Worm (Caenorhabditis elegans): Measurements from ENCODE around the gene glb-16.

The glb-16 gene

ce11 chrX:7536869-7537268 is 3.1 kb downstream of the glb-16 start:
- TF ChIP-seq blmp-1 (tag; optimal IDR thresholded peaks at IDR 0.05) (no peak), mep-1 (tag; optimal IDR thresholded peaks at IDR 0.05) (no peak), ceh-43 (GFP tag; optimal IDR thresholded peaks at IDR 0.05) (no peak), sem-2 (GFP tag; optimal IDR thresholded peaks at IDR 0.05) (no peak), ztf-11 (tag; optimal IDR thresholded peaks at IDR 0.05) (no peak), M03D4.4 (tag; optimal IDR thresholded peaks at IDR 0.05) (no peak), tbx-8 (GFP tag; optimal IDR thresholded peaks at IDR 0.05) (no peak), unc-120 (tag; optimal IDR thresholded peaks at IDR 0.05; ENCODE audit: poor library complexity, severe bottlenecking) (no peak), elt-1 (tag; optimal IDR thresholded peaks at IDR 0.05; ENCODE audit: borderline replicate concordance, insufficient read depth) (no peak), unc-62 (GFP tag; optimal IDR thresholded peaks at IDR 0.05) (no peak), lin-32 (GFP tag; optimal IDR thresholded peaks at IDR 0.05) (no peak), sptf-1 (tag; optimal IDR thresholded peaks at IDR 0.05) (no peak), drap-1 (GFP tag; optimal IDR thresholded peaks at IDR 0.05) (no peak), nhr-2 (tag; optimal IDR thresholded peaks at IDR 0.05) (no peak), cnd-1 (tag; optimal IDR thresholded peaks at IDR 0.05) (no peak), bed-3 (GFP tag; optimal IDR thresholded peaks at IDR 0.05) (no peak), nhr-237 (tag; optimal IDR thresholded peaks at IDR 0.05) (no peak)

ce11 chrX:7534454-7534853 is 5.5 kb downstream of the glb-16 start:
- TF ChIP-seq lin-32 (GFP tag; optimal IDR thresholded peaks at IDR 0.05) (peak; percentile 15), unc-62 (GFP tag; optimal IDR thresholded peaks at IDR 0.05) (no peak), sem-2 (GFP tag; optimal IDR thresholded peaks at IDR 0.05) (no peak), ces-1 (GFP tag; optimal IDR thresholded peaks at IDR 0.05) (no peak), sptf-1 (tag; optimal IDR thresholded peaks at IDR 0.05) (no peak), elt-1 (tag; optimal IDR thresholded peaks at IDR 0.05; ENCODE audit: borderline replicate concordance, insufficient read depth) (no peak), mls-2 (tag; optimal IDR thresholded peaks at IDR 0.05) (peak; percentile 26), mab-5 (tag; optimal IDR thresholded peaks at IDR 0.05) (no peak)

- TF ChIP-seq unc-62 (GFP tag; optimal IDR thresholded peaks at IDR 0.05) (no peak), ham-2 (GFP tag; optimal IDR thresholded peaks at IDR 0.05) (no peak), bed-3 (GFP tag; optimal IDR thresholded peaks at IDR 0.05) (no peak), elt-1 (tag; optimal IDR thresholded peaks at IDR 0.05; ENCODE audit: borderline replicate concordance, insufficient read depth) (no peak), elt-3 (tag; optimal IDR thresholded peaks at IDR 0.05) (no peak), flh-1 (GFP tag; optimal IDR thresholded peaks at IDR 0.05) (no peak), unc-120 (tag; optimal IDR thresholded peaks at IDR 0.05; ENCODE audit: poor library complexity, severe bottlenecking) (no peak), lin-13 (tag; optimal IDR thresholded peaks at IDR 0.05) (no peak), blmp-1 (tag; optimal IDR thresholded peaks at IDR 0.05) (no peak), nhr-12 (tag; optimal IDR thresholded peaks at IDR 0.05) (no peak), ztf-11 (tag; optimal IDR thresholded peaks at IDR 0.05) (no peak), mep-1 (tag; optimal IDR thresholded peaks at IDR 0.05) (no peak), zip-8 (tag; optimal IDR thresholded peaks at IDR 0.05) (no peak), sem-2 (GFP tag; optimal IDR thresholded peaks at IDR 0.05) (no peak), snpc-4 (tag; optimal IDR thresholded peaks at IDR 0.05) (no peak), ceh-39 (tag; optimal IDR thresholded peaks at IDR 0.05) (no peak)
These were observed 7.3 kb downstream of the glb-16 start, which contains the start of gene ceh-14 for ce11 chrX:7532632-7533031. Gene ceh-14 (minus strand): TSS chrX:7532732.

ce11 chrX:7525271-7525670 is 14.7 kb downstream of the glb-16 start, which contains the start of gene F46C8.3:
Gene F46C8.3 (plus strand): TSS chrX:7525571.
- TF ChIP-seq nhr-76 (tag; optimal IDR thresholded peaks at IDR 0.05) (no peak), elt-1 (tag; optimal IDR thresholded peaks at IDR 0.05; ENCODE audit: borderline replicate concordance, insufficient read depth) (no peak), snpc-4 (tag; optimal IDR thresholded peaks at IDR 0.05) (no peak), ham-2 (GFP tag; optimal IDR thresholded peaks at IDR 0.05) (no peak), mep-1 (tag; optimal IDR thresholded peaks at IDR 0.05) (no peak), lin-32 (GFP tag; optimal IDR thresholded peaks at IDR 0.05) (no peak), tbx-8 (GFP tag; optimal IDR thresholded peaks at IDR 0.05) (no peak), unc-39 (tag; optimal IDR thresholded peaks at IDR 0.05) (no peak), M03D4.4 (tag; optimal IDR thresholded peaks at IDR 0.05) (no peak), pha-4 (tag; optimal IDR thresholded peaks at IDR 0.05) (no peak), ceh-39 (tag; optimal IDR thresholded peaks at IDR 0.05) (no peak), mls-2 (tag; optimal IDR thresholded peaks at IDR 0.05) (no peak), ces-1 (GFP tag; optimal IDR thresholded peaks at IDR 0.05) (no peak), mab-5 (tag; optimal IDR thresholded peaks at IDR 0.05) (no peak), unc-120 (tag; optimal IDR thresholded peaks at IDR 0.05; ENCODE audit: poor library complexity, severe bottlenecking) (no peak), sptf-1 (tag; optimal IDR thresholded peaks at IDR 0.05) (no peak), unc-62 (GFP tag; optimal IDR thresholded peaks at IDR 0.05) (no peak)
